Fruit fly (Drosophila melanogaster): Measurements from ENCODE around the gene SelR.

Gene SelR

dm6 chr3R:10886462-10887315, 18.2 kb upstream of the SelR start:
- TF ChIP-seq kay (GFP tag; ENCODE audit: borderline replicate concordance) (no peak), tj (GFP tag; optimal IDR thresholded peaks at IDR 0.05) (peak; percentile 78), CG12768 (GFP tag; optimal IDR thresholded peaks at IDR 0.05) (peak; percentile 94), pad (GFP tag; optimal IDR thresholded peaks at IDR 0.05) (peak; percentile 97), Mnt (GFP tag; optimal IDR thresholded peaks at IDR 0.05) (peak; percentile 83), cnc (optimal IDR thresholded peaks at IDR 0.05) (no peak), CG11617 (GFP tag; optimal IDR thresholded peaks at IDR 0.05) (peak; percentile 97), CG7101 (tag; optimal IDR thresholded peaks at IDR 0.05) (peak; percentile 95), ovo (GFP tag; optimal IDR thresholded peaks at IDR 0.05) (peak; percentile 79), CG5204 (GFP tag; optimal IDR thresholded peaks at IDR 0.05) (peak; percentile 97), CG33017 (tag; optimal IDR thresholded peaks at IDR 0.05) (peak; percentile 94), Hr96 (GFP tag; optimal IDR thresholded peaks at IDR 0.05) (peak; percentile 92), Clk (GFP tag; optimal IDR thresholded peaks at IDR 0.05) (peak; percentile 88), CG1620 (GFP tag; optimal IDR thresholded peaks at IDR 0.05) (peak; percentile 89), cic (GFP tag; optimal IDR thresholded peaks at IDR 0.05) (peak; percentile 87), bab1 (GFP tag; optimal IDR thresholded peaks at IDR 0.05) (peak; percentile 95), CG14711 (tag; optimal IDR thresholded peaks at IDR 0.05) (peak; percentile 87), toe (GFP tag; optimal IDR thresholded peaks at IDR 0.05) (peak; percentile 92), CG7045 (GFP tag; optimal IDR thresholded peaks at IDR 0.05) (peak; percentile 94), Crg-1 (GFP tag; optimal IDR thresholded peaks at IDR 0.05) (peak; percentile 94)

- TF ChIP-seq cnc (optimal IDR thresholded peaks at IDR 0.05) (no peak), cic (GFP tag; optimal IDR thresholded peaks at IDR 0.05) (peak; percentile 4), CG7045 (GFP tag; optimal IDR thresholded peaks at IDR 0.05) (no peak), pad (GFP tag; optimal IDR thresholded peaks at IDR 0.05) (no peak), bab1 (GFP tag; optimal IDR thresholded peaks at IDR 0.05) (peak; percentile 30), kay (GFP tag; ENCODE audit: borderline replicate concordance) (no peak), CG33017 (tag; optimal IDR thresholded peaks at IDR 0.05) (no peak), tj (GFP tag; optimal IDR thresholded peaks at IDR 0.05) (no peak), Mnt (GFP tag; optimal IDR thresholded peaks at IDR 0.05) (peak; percentile 9), CG14711 (tag; optimal IDR thresholded peaks at IDR 0.05) (no peak), Clk (GFP tag; optimal IDR thresholded peaks at IDR 0.05) (no peak), CG12768 (GFP tag; optimal IDR thresholded peaks at IDR 0.05) (no peak), CG11617 (GFP tag; optimal IDR thresholded peaks at IDR 0.05) (no peak)
These were observed 17.1 kb upstream of the SelR start, which contains the start of gene Leash for dm6 chr3R:10885422-10886081. Leash (plus strand) TSS chr3R:10885540.

- TF ChIP-seq pad (GFP tag; optimal IDR thresholded peaks at IDR 0.05) = no peak
- TF ChIP-seq CG12768 (GFP tag; optimal IDR thresholded peaks at IDR 0.05) = no peak
- TF ChIP-seq tj (GFP tag; optimal IDR thresholded peaks at IDR 0.05) = no peak
- no peak for TF ChIP-seq toe (GFP tag; optimal IDR thresholded peaks at IDR 0.05)
- no peak for TF ChIP-seq CG7101 (tag; optimal IDR thresholded peaks at IDR 0.05)
- no peak for TF ChIP-seq Clk (GFP tag; optimal IDR thresholded peaks at IDR 0.05)
- TF ChIP-seq cnc (optimal IDR thresholded peaks at IDR 0.05) = no peak
- no peak for TF ChIP-seq Crg-1 (GFP tag; optimal IDR thresholded peaks at IDR 0.05)
- TF ChIP-seq cic (GFP tag; optimal IDR thresholded peaks at IDR 0.05) = no peak
These were observed 16.4 kb upstream of the SelR start, which contains the start of gene CG14696 for dm6 chr3R:10884678-10885421. CG14696 (minus strand) TSS chr3R:10885001.

dm6 chr3R:10884031-10884677, 15.7 kb upstream of the SelR start:
- TF ChIP-seq CG33017 (tag; optimal IDR thresholded peaks at IDR 0.05) (peak; percentile 25), cnc (optimal IDR thresholded peaks at IDR 0.05) (no peak), CG12768 (GFP tag; optimal IDR thresholded peaks at IDR 0.05) (peak; percentile 7)

dm6 chr3R:10881824-10882559, 13.6 kb upstream of the SelR start, which contains the start of gene Tpc1:
Tpc1 (minus strand) TSS chr3R:10882188.
- TF ChIP-seq bab1 (GFP tag; optimal IDR thresholded peaks at IDR 0.05) (peak; percentile 71), CG12768 (GFP tag; optimal IDR thresholded peaks at IDR 0.05) (peak; percentile 39), tj (GFP tag; optimal IDR thresholded peaks at IDR 0.05) (no peak), CG7045 (GFP tag; optimal IDR thresholded peaks at IDR 0.05) (no peak), CG14711 (tag; optimal IDR thresholded peaks at IDR 0.05) (peak; percentile 8), pad (GFP tag; optimal IDR thresholded peaks at IDR 0.05) (no peak), cnc (optimal IDR thresholded peaks at IDR 0.05) (no peak), Hr96 (GFP tag; optimal IDR thresholded peaks at IDR 0.05) (peak; percentile 43), CG33017 (tag; optimal IDR thresholded peaks at IDR 0.05) (no peak), Clk (GFP tag; optimal IDR thresholded peaks at IDR 0.05) (no peak), cic (GFP tag; optimal IDR thresholded peaks at IDR 0.05) (peak; percentile 18), ovo (GFP tag; optimal IDR thresholded peaks at IDR 0.05) (peak; percentile 9), CG7101 (tag; optimal IDR thresholded peaks at IDR 0.05) (no peak), CG1620 (GFP tag; optimal IDR thresholded peaks at IDR 0.05) (peak; percentile 70), Crg-1 (GFP tag; optimal IDR thresholded peaks at IDR 0.05) (peak; percentile 53), toe (GFP tag; optimal IDR thresholded peaks at IDR 0.05) (peak; percentile 64), CG5204 (GFP tag; optimal IDR thresholded peaks at IDR 0.05) (no peak), Mnt (GFP tag; optimal IDR thresholded peaks at IDR 0.05) (peak; percentile 56)

All from whole organism, adult.